Fruit fly (Drosophila melanogaster) whole organism, wandering third instar larva: ENCODE results near the gene Nemp.

Source experiments
- Abd-B ChIP-seq: fragments of >200 bp; optimal IDR thresholded peaks from 2 replicates; lab custom pipeline; 2017; ENCODE audit warnings: missing biosample characterization, missing genetic modification characterization
- Myc ChIP-seq: fragments of >200 bp; optimal IDR thresholded peaks from 2 replicates; lab custom pipeline; 2017
- dl ChIP-seq, 2 experiments: fragments of 175-275, 200-275 bp in 1 of 2; fragments of 200-275 bp in 1 of 2; sonication (Bioruptor generic); optimal IDR thresholded peaks; lab custom pipeline; 2018; ENCODE audit warnings: mild to moderate bottlenecking in 2 of 2, missing biosample characterization in 2 of 2, missing genetic modification characterization in 2 of 2, moderate library complexity in 2 of 2; ENCODE audit not compliant: partially characterized antibody in 2 of 2, insufficient read depth in 1 of 2
- dsf ChIP-seq: sonication (Bioruptor generic); optimal IDR thresholded peaks from 2 replicates; lab custom pipeline; 2016; ENCODE audit warnings: missing biosample characterization, missing genetic modification characterization, borderline replicate concordance
- h ChIP-seq: fragments of 200-800 bp; sonication (Bioruptor generic); optimal IDR thresholded peaks from 3 replicates; lab custom pipeline; 2016; ENCODE audit warnings: missing biosample characterization, mild to moderate bottlenecking, missing genetic modification characterization
- woc ChIP-seq: sonication (Bioruptor generic); optimal IDR thresholded peaks from 2 replicates; lab custom pipeline; 2016; ENCODE audit warnings: missing biosample characterization, mild to moderate bottlenecking, missing genetic modification characterization

dm6 chrX:16690499-16690898 lies 35.7 kb upstream of the Nemp start:
- TF ChIP-seq h (no peak), Abd-B (GFP tag; lab: Kevin White, UChicago) (no peak), dl (GFP tag; optimal IDR thresholded peaks at IDR 0.05; lab: Kevin White, UChicago; ENCODE audit: insufficient read depth in 1 of 2, partially characterized antibody in 2 of 2) (no peak), Myc (lab: Kevin White, UChicago) (no peak), woc (GFP tag; lab: Kevin White, UChicago) (no peak), dsf (GFP tag; lab: Kevin White, UChicago) (no peak)
